Worm (Caenorhabditis elegans): ENCODE data around the gene sdc-2.
A peak's percentile ranks its signal among the peaks of the same experiment; 100 is the strongest.

The sdc-2 gene

ce11 chrX:11472953-11473671 is 49.4 kb upstream of the sdc-2 start (continued):
- TF ChIP-seq ahr-1 (tag; optimal IDR thresholded peaks at IDR 0.05): no peak
- no peak for TF ChIP-seq ceh-2 (tag; optimal IDR thresholded peaks at IDR 0.05)
- TF ChIP-seq unc-3 (GFP tag; conservative IDR thresholded peaks at IDR 0.05): no peak
- TF ChIP-seq unc-3 (tag; optimal IDR thresholded peaks at IDR 0.05): peak; percentile 67
- TF ChIP-seq unc-55 (GFP tag; optimal IDR thresholded peaks at IDR 0.05): no peak
- no peak for TF ChIP-seq mec-3 (tag; optimal IDR thresholded peaks at IDR 0.05; ENCODE audit: borderline replicate concordance)
- peak; percentile 7 for TF ChIP-seq hlh-30 (tag; optimal IDR thresholded peaks at IDR 0.05; ENCODE audit: insufficient read depth)
- no peak for TF ChIP-seq ceh-48 (tag; optimal IDR thresholded peaks at IDR 0.05)
- peak; percentile 65 for TF ChIP-seq tbx-2 (tag; optimal IDR thresholded peaks at IDR 0.05)
- peak; percentile 79 for TF ChIP-seq ceh-19 (GFP tag; optimal IDR thresholded peaks at IDR 0.05)
- TF ChIP-seq pag-3 (tag; optimal IDR thresholded peaks at IDR 0.05; ENCODE audit: borderline replicate concordance): no peak
- peak; percentile 22 for TF ChIP-seq C08G9.2 (tag; optimal IDR thresholded peaks at IDR 0.05)
- no peak for TF ChIP-seq unc-86 (tag; optimal IDR thresholded peaks at IDR 0.05)
- peak; percentile 72 for TF ChIP-seq ceh-14 (tag; optimal IDR thresholded peaks at IDR 0.05)
- no peak for TF ChIP-seq ztf-16 (tag; optimal IDR thresholded peaks at IDR 0.05)
- TF ChIP-seq odd-2 (tag; optimal IDR thresholded peaks at IDR 0.05): no peak
- no peak for TF ChIP-seq ttx-3 (tag; optimal IDR thresholded peaks at IDR 0.05)
- TF ChIP-seq che-1 (tag; optimal IDR thresholded peaks at IDR 0.05): no peak
- no peak for TF ChIP-seq hlh-13 (GFP tag; optimal IDR thresholded peaks at IDR 0.05)
- TF ChIP-seq fkh-6 (tag; optimal IDR thresholded peaks at IDR 0.05): no peak
- no peak for TF ChIP-seq syd-9 (tag; optimal IDR thresholded peaks at IDR 0.05)
- TF ChIP-seq ceh-24 (tag; optimal IDR thresholded peaks at IDR 0.05): no peak
- no peak for TF ChIP-seq rnt-1 (tag; optimal IDR thresholded peaks at IDR 0.05)
- TF ChIP-seq ceh-30 (tag; optimal IDR thresholded peaks at IDR 0.05): no peak
- TF ChIP-seq pax-1 (tag; optimal IDR thresholded peaks at IDR 0.05): no peak
- no peak for TF ChIP-seq lim-6 (tag; optimal IDR thresholded peaks at IDR 0.05)
- no peak for TF ChIP-seq ceh-22 (tag; optimal IDR thresholded peaks at IDR 0.05)
- no peak for TF ChIP-seq elt-2 (tag; optimal IDR thresholded peaks at IDR 0.05)
- TF ChIP-seq zip-5 (tag; optimal IDR thresholded peaks at IDR 0.05): no peak
- peak; percentile 24 for TF ChIP-seq K09A11.1 (tag; optimal IDR thresholded peaks at IDR 0.05; ENCODE audit: insufficient read depth)
- no peak for TF ChIP-seq pros-1 (tag; optimal IDR thresholded peaks at IDR 0.05)
- peak; percentile 50 for TF ChIP-seq dmd-4 (tag; optimal IDR thresholded peaks at IDR 0.05; ENCODE audit: borderline replicate concordance)
- TF ChIP-seq eyg-1 (tag; optimal IDR thresholded peaks at IDR 0.05): no peak
- no peak for TF ChIP-seq gmeb-2 (tag; optimal IDR thresholded peaks at IDR 0.05)
- TF ChIP-seq sox-2 (GFP tag; IDR thresholded peaks at IDR 0.05): no peak
- no peak for TF ChIP-seq T23F11.4 (GFP tag; optimal IDR thresholded peaks at IDR 0.05)
- TF ChIP-seq pqm-1 (tag; optimal IDR thresholded peaks at IDR 0.05): no peak
- TF ChIP-seq fax-1 (tag; optimal IDR thresholded peaks at IDR 0.05): no peak
- no peak for TF ChIP-seq sox-4 (tag; optimal IDR thresholded peaks at IDR 0.05)
- peak; percentile 53 for TF ChIP-seq unc-42 (tag; optimal IDR thresholded peaks at IDR 0.05)

- TF ChIP-seq rnt-1 (tag; optimal IDR thresholded peaks at IDR 0.05) (peak; percentile 62), ceh-34 (tag; optimal IDR thresholded peaks at IDR 0.05) (no peak), pha-4 (tag; optimal IDR thresholded peaks at IDR 0.05) (no peak), unc-3 (GFP tag; conservative IDR thresholded peaks at IDR 0.05) (no peak), unc-3 (tag; optimal IDR thresholded peaks at IDR 0.05) (no peak), fkh-6 (tag; optimal IDR thresholded peaks at IDR 0.05) (no peak), F13H6.1 (tag; optimal IDR thresholded peaks at IDR 0.05) (peak; percentile 52), ceh-22 (tag; optimal IDR thresholded peaks at IDR 0.05) (no peak), ceh-18 (tag; optimal IDR thresholded peaks at IDR 0.05) (no peak), ceh-30 (tag; optimal IDR thresholded peaks at IDR 0.05) (no peak), ceh-45 (GFP tag; IDR thresholded peaks at IDR 0.05) (no peak), C08G9.2 (tag; optimal IDR thresholded peaks at IDR 0.05) (peak; percentile 13), ref-2 (tag; optimal IDR thresholded peaks at IDR 0.05) (peak; percentile 62), pag-3 (tag; optimal IDR thresholded peaks at IDR 0.05; ENCODE audit: borderline replicate concordance) (no peak), Y22D7AL.16 (tag; optimal IDR thresholded peaks at IDR 0.05) (no peak), fkh-10 (GFP tag; optimal IDR thresholded peaks at IDR 0.05) (no peak), madf-2 (tag; optimal IDR thresholded peaks at IDR 0.05) (no peak), ceh-9 (tag; optimal IDR thresholded peaks at IDR 0.05) (no peak), fax-1 (tag; optimal IDR thresholded peaks at IDR 0.05) (no peak), nhr-11 (tag; optimal IDR thresholded peaks at IDR 0.05) (no peak), ztf-16 (tag; optimal IDR thresholded peaks at IDR 0.05) (no peak), K09A11.1 (tag; optimal IDR thresholded peaks at IDR 0.05; ENCODE audit: insufficient read depth) (no peak), hlh-6 (tag; optimal IDR thresholded peaks at IDR 0.05) (no peak)
These were observed 48.3 kb upstream of the sdc-2 start for ce11 chrX:11474149-11474585.

Measured in whole organism, late embryonic.